Fruit fly (Drosophila melanogaster): Measurements from ENCODE around the gene CG4502.

CG4502 gene

dm6 chr2L:7194351-7195037 is 9.6 kb downstream of the CG4502 start, which contains the start of gene CG4497 (continued):
- peak; percentile 18 to 86 for TF ChIP-seq bsh (GFP tag; optimal IDR thresholded peaks at IDR 0.05)
- no peak for TF ChIP-seq CG31365 (tag; optimal IDR thresholded peaks at IDR 0.05)
- TF ChIP-seq NfI (GFP tag; optimal IDR thresholded peaks at IDR 0.05), result peak; percentile 91
- TF ChIP-seq CG12391 (tag; optimal IDR thresholded peaks at IDR 0.05), result peak; percentile 92
- peak; percentile 87 for TF ChIP-seq dan (GFP tag; IDR thresholded peaks at IDR 0.05)
- no peak for TF ChIP-seq salm (tag; optimal IDR thresholded peaks at IDR 0.05)
- TF ChIP-seq B-H2 (GFP tag; optimal IDR thresholded peaks at IDR 0.05), result peak; percentile 86
- TF ChIP-seq Sry-β (GFP tag; optimal IDR thresholded peaks at IDR 0.05), result peak; percentile 82
- TF ChIP-seq CG6813 (GFP tag; optimal IDR thresholded peaks at IDR 0.05), result peak; percentile 26
- TF ChIP-seq CG10209 (GFP tag; optimal IDR thresholded peaks at IDR 0.05), result peak; percentile 89
- peak; percentile 91 for TF ChIP-seq CG32532 (GFP tag; IDR thresholded peaks at IDR 0.05)
- TF ChIP-seq CG15269 (tag; optimal IDR thresholded peaks at IDR 0.05), result peak; percentile 85
- TF ChIP-seq slp2 (GFP tag; optimal IDR thresholded peaks at IDR 0.05), result peak; percentile 94
- peak; percentile 96 for TF ChIP-seq Aef1 (GFP tag; IDR thresholded peaks at IDR 0.05)
- no peak for TF ChIP-seq CG6254 (GFP tag; optimal IDR thresholded peaks at IDR 0.05)
- peak; percentile 93 for TF ChIP-seq CG4730 (GFP tag; IDR thresholded peaks at IDR 0.05)
- peak; percentile 75; the same call in 2 of the 3 replicates for TF ChIP-seq gce (GFP tag; IDR thresholded peaks at IDR 0.05)
- peak; percentile 70 for TF ChIP-seq sna (GFP tag; IDR thresholded peaks at IDR 0.05; ENCODE audit: partially characterized antibody)
- TF ChIP-seq CG16815 (GFP tag; optimal IDR thresholded peaks at IDR 0.05), result peak; percentile 93
- TF ChIP-seq sob (GFP tag; IDR thresholded peaks at IDR 0.05), result peak; percentile 99
- TF ChIP-seq en (GFP tag; optimal IDR thresholded peaks at IDR 0.05), result peak; percentile 86
- TF ChIP-seq CG9797 (GFP tag; optimal IDR thresholded peaks at IDR 0.05), result peak; percentile 52
- TF ChIP-seq CG30431 (GFP tag; optimal IDR thresholded peaks at IDR 0.05), result peak; percentile 88
- TF ChIP-seq CG3163 (GFP tag; optimal IDR thresholded peaks at IDR 0.05), result peak; percentile 85
- peak; percentile 89 for TF ChIP-seq al (GFP tag; IDR thresholded peaks at IDR 0.05)
- TF ChIP-seq vnd (GFP tag; IDR thresholded peaks at IDR 0.05; ENCODE audit: partially characterized antibody), result peak; percentile 89
- peak; percentile 94 for TF ChIP-seq CG12942 (GFP tag; optimal IDR thresholded peaks at IDR 0.05)
- TF ChIP-seq ssp (GFP tag; IDR thresholded peaks at IDR 0.05), result peak; percentile 91
- TF ChIP-seq toy (GFP tag; IDR thresholded peaks at IDR 0.05), result peak; percentile 76
- peak; percentile 92 for TF ChIP-seq CG4424 (GFP tag; optimal IDR thresholded peaks at IDR 0.05)
- peak; percentile 50 for TF ChIP-seq hbn (GFP tag; IDR thresholded peaks at IDR 0.05; ENCODE audit: partially characterized antibody)
- TF ChIP-seq sens-2 (GFP tag; IDR thresholded peaks at IDR 0.05), result 0 out of 2 replicates have a peak, but pooled peaks have one; percentile 39
- peak; percentile 92 for TF ChIP-seq CG12769 (tag; optimal IDR thresholded peaks at IDR 0.05)
- peak; percentile 89 for TF ChIP-seq ewg (GFP tag; optimal IDR thresholded peaks at IDR 0.05)
- TF ChIP-seq CG11247 (GFP tag; IDR thresholded peaks at IDR 0.05), result peak; percentile 91
- TF ChIP-seq Tbp (GFP tag; optimal IDR thresholded peaks at IDR 0.05), result no peak
- peak; percentile 96 for TF ChIP-seq CG14441 (GFP tag; IDR thresholded peaks at IDR 0.05)
- TF ChIP-seq chm (GFP tag; IDR thresholded peaks at IDR 0.05), result no peak
- peak; percentile 90 for TF ChIP-seq CG10959 (GFP tag; IDR thresholded peaks at IDR 0.05)
- TF ChIP-seq ci (GFP tag; IDR thresholded peaks at IDR 0.05), result peak; percentile 91
- TF ChIP-seq vfl (GFP tag; optimal IDR thresholded peaks at IDR 0.05), result peak; percentile 94
- TF ChIP-seq Stat92E (GFP tag; optimal IDR thresholded peaks at IDR 0.05), result peak in 1 of 3 experiments; percentile 55
- TF ChIP-seq gsb-n (tag; optimal IDR thresholded peaks at IDR 0.05), result peak; percentile 52
- no peak for TF ChIP-seq CG7271 (tag; optimal IDR thresholded peaks at IDR 0.05)
- TF ChIP-seq zen2 (GFP tag; IDR thresholded peaks at IDR 0.05; ENCODE audit: partially characterized antibody), result no peak
- peak; percentile 92 for TF ChIP-seq CG11093 (GFP tag; IDR thresholded peaks at IDR 0.05)
- TF ChIP-seq nom (GFP tag; optimal IDR thresholded peaks at IDR 0.05), result peak; percentile 47
- peak; percentile 20 for TF ChIP-seq oc (tag; optimal IDR thresholded peaks at IDR 0.05)
- peak; percentile 77 for TF ChIP-seq CkIIα-i1 (GFP tag; IDR thresholded peaks at IDR 0.05)
